Worm (Caenorhabditis elegans) whole organism, dauer: ENCODE results near the gene dph-2.

Experiments used
- unc-62 ChIP-seq: sonication (generic microtip); optimal IDR thresholded peaks from 2 replicates; lab custom pipeline; 2017; ENCODE audit warnings: missing biosample characterization, missing genetic modification reagents, missing genetic modification characterization

Gene dph-2

DNA sequence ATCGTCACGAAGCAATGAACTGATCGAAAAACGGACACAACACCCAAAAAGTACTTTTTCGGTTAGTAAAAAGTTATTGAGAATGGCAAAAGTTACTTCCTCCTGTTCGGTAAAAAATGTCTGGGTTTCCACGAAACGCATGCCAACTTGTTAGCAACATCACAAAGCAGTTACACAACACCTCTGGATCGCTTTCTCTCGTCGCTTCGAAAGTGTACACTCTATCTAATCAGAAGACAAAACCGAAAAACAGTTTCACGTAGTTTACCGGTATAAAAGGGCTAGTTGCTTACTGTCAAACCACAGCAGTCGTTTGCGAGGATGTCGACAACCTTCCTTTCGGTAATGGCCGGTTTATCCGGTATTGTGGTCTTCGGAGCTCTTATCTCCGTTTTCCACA, 7.2 kb downstream of the dph-2 start, which contains the start of gene col-80:
col-80 (plus strand) TSS at position 301 of the 400 bp plus-strand sequence.
- TF ChIP-seq unc-62 (GFP tag; lab: Kevin White, UChicago), result no peak

DNA sequence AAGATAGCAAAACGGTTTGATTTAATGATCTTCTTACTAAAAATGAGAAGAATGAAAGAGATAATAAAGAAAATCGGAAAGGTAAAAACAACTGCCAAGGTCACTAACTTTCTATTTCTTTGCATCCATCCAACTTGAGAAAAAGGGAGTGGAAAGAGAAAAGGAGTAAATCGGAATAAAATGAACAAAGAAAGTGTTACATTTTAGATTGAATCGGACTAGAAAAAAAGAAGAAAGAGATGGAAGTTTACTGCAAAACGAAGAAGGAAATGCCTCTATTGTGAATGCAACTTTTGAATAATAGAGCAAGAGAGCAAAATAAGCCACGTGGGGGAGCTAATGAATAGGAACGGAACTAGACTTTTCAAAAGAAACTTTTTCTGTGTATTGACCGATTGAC, 8.1 kb downstream of the dph-2 start:
- no peak for TF ChIP-seq unc-62 (GFP tag; lab: Kevin White, UChicago)

DNA sequence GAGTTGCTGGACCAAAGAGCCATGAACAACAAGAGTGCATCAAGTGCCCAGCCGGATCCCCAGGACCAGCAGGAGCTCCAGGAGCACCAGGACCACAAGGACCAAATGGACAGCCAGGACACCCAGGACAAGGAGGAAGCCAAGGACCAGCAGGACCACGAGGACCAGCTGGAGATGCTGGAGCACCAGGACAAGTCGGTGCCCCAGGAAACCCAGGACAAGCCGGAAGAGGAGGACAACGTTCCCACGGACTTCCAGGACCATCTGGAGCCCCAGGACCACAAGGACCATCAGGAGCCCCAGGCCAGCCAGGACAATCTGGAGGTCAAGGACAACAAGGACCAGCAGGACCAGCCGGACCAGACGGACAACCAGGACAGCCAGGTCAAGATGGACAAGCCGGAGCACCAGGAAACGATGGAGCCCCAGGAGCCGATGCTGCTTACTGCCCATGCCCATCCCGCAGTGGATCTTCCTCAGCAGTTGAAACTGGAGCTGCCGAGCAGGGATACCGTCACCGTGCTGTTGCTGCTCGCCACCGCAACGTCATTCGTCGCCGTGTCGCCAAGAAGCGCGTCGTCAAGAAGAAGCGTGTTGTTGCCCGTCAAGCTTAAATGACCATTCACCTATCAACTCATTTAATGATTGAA, 8.6 kb downstream of the dph-2 start:
- TF ChIP-seq unc-62 (GFP tag; lab: Kevin White, UChicago), result no peak

DNA sequence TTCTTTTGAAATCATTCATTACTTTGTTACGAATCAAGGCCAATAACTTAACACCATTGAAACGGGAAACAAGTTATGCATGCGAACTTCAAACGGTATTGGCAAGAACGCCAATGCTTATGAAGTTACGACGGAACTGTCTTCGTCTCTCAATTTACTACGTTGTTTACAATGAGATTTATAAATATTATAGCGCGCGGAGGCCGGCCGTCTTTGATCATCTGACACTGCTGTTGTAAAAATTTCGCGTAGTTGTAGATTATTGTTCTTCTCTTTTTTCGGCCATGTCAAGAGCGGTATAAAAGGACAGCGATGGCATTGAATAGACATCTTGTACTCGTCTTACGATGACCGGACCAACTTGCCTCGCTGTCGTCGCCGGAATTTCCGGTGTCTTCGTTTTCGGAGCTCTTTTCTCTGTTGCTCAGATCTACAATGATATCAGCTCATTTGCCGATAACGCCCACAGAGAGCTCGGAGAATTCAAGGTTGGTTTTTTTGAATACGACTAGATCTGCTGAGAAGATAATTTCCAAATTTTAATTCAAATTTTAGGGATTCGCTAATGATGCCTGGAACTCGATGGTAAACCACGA, 9.4 kb downstream of the dph-2 start, which contains the start of gene col-39:
col-39 (plus strand) TSS at position 342 of the 596 bp plus-strand sequence.
- TF ChIP-seq unc-62 (GFP tag; lab: Kevin White, UChicago), result no peak

DNA sequence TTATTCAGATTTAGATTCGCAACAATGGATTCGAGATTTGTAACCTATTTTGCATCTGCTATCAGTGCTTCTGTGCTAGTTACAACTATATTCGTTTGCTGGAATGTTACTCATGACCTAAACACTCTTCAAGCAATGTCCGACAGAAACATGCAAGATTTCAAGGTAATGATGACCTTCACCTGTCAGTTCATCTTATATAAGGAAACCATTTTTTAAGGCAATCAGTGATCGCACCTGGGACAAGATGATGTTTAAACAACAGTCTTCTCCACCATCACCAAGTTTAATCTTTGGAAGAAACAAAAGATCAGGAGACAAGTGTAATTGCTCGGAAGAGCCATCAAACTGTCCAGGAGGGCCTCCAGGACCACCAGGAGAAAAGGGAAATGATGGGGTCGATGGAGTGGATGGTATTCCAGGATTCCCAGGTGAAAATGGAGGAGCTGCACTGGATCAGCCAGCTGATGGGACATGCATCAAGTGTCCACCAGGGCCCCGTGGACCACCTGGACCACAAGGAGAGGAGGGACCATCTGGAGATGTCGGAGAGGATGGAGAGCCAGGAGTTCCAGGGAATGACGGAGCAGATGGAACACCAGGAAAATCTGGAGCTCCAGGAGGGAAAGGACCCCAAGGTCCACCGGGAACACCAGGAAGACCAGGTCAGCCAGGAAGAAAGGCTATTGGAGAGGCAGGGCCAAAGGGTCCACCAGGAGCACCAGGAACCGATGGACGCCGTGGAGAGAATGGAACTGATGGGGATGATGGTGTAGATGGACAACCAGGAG, 10.3 kb downstream of the dph-2 start, which contains the start of gene col-79:
col-79 (plus strand) TSS at position 20 of the 791 bp plus-strand sequence.
- no peak for TF ChIP-seq unc-62 (GFP tag; lab: Kevin White, UChicago)

DNA sequence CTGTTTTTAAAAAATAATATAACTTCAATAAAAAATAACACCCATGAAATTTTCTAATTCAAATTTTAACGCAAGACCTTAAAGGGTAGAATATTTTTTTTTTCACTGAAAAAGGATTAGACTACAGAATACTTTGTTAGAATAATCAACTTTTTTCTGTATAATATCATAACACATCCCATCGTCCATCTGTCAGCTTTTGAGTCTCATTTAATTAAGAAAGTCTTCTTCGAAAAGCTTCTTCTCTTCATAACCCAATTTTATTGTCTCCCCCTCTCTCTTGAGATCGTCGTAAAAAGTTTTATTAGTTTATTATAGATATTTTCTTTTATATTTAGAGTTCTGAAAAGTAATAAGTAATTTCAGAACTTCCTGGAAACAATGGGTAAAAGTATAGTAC, 18.0 kb downstream of the dph-2 start:
- no peak for TF ChIP-seq unc-62 (GFP tag; lab: Kevin White, UChicago)

DNA sequence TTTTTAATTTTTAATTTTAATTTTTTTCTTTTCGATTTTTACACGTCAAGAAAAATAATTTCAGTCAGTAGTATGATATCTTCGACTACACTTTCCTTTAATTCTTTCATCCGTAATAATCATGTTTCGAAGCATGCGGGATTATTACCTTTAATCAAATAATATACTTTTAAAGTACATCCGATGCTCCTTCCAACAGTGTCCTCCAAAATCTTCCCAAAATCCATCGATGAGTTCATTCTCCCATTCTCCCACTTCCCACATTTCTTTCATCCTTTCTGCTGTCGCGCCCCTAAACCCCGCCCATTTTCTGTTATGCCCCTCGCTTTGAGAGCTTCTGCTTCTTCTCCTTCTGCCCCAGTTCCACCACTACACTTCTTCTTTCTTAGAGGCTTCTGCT, 19.4 kb downstream of the dph-2 start, which contains the start of gene lgc-57:
lgc-57 (plus strand) TSS at position 301 of the 400 bp plus-strand sequence.
- no peak for TF ChIP-seq unc-62 (GFP tag; lab: Kevin White, UChicago)

DNA sequence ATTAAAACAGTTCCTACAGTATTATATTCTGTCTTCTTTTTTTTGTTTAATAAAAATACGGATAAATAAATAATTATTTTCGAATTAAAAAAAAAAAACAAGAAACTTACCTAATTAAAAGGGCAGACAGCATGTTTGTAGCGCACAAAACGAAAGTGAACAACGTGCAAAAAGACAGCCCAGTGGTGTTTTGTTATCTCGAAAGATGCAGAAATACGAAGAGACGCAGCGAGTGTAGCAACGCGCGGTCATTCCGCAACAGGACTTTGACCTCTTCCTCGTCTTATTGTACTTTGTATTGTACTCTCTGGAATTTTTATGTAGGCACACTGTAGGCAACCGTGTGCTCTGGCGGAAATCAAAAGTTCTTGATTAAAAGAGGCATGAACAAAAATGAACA, 20.4 kb downstream of the dph-2 start, which contains the start of gene gbh-1:
gbh-1 (minus strand) TSS at position 149 of the 400 bp plus-strand sequence.
- no peak for TF ChIP-seq unc-62 (GFP tag; lab: Kevin White, UChicago)

DNA sequence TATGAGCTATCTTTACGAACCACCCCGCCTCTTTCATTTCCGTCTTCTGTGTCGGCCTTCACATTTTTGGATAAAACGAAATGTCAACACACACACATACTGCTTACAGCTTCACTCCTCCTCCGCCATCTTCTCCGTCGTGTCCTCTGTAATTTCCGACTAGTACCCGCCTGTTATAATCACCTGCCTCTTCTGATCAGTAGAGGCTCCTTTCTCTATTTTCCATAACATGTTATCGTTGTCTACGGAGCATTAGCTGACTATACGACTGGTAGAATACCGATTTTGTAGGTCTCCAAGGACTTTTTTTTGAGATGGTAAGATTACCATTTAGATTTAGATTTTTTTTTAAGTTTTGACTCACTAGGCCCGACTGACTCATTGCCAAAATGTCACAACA, 29.1 kb downstream of the dph-2 start:
- TF ChIP-seq unc-62 (GFP tag; lab: Kevin White, UChicago), result no peak

DNA sequence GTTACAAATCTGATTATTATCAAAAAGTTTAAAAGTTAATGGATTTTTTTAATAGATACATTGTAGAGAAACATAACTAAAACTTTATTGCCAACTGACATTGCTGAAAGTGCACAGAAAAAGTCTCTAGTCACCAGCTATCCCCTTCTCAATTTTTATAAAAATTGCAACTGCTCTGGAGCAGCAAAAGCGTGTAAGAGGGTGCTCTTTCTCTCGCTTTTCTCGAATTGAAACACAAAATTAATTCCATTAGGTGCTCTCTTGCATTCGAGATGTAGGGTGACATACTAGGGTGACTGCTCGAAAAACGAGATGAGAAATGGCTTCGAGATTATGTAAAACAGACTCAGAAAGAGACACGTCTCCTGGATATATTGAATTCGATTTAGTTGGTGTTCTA, 33.5 kb downstream of the dph-2 start:
- no peak for TF ChIP-seq unc-62 (GFP tag; lab: Kevin White, UChicago)

DNA sequence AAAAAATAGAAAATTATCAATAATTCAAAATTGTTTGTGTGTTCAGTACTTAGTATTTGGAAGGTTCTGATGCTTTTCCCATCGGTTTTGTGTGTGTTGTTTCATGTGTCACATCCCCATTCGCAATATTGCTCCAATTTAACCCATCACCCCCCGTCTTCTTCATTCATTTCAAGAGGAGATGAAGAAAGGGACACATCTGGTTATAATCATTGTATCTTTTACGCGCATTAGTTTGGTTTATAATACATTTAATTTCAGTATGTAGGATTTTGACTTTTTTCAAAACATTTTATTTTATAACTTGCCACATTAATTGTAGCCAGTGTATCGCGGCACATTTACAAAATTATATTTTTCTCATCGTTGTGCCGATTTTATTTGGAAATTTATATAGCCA, 34.0 kb downstream of the dph-2 start:
- TF ChIP-seq unc-62 (GFP tag; lab: Kevin White, UChicago), result no peak

DNA sequence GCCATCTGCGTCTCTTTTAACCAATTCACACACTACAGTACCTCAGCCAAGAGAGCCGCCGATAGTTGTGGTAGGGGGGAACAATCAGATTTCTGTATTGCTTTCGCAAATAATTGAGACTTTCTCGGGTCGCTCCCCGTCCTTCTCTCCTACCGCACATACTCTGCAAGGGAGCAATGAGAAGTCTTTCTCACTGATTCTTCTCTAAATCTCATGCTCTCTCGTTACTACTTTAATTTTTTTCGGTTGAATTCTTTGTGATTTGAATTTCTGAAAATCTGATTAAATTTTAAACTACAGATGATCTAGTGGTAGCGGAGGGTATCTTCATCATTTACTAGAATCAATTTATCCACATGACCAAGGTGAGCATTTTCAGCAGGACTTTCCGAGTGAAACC, 38.8 kb downstream of the dph-2 start, which contains the start of gene ptb-1:
ptb-1 (plus strand) TSS at position 301 of the 400 bp plus-strand sequence.
- no peak for TF ChIP-seq unc-62 (GFP tag; lab: Kevin White, UChicago)

DNA sequence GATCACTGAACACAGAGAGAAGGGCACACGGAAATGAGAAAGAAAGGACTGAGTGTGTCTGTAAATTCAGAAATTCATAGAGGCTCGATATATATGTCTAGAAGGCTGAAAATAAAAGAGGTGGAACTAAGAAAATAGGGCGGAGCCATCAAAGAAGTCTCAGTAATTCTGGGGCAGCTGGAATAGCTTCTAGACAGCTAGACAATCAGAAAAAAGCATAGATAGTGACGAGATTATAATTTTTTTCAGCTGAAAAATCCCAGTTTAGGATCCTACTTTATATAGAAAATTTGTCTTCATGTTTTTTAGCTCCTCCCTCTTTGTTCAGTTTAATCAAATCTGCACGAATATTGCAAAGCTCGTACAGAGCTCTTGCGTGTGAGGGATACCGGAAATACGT, 49.1 kb downstream of the dph-2 start, which contains the start of gene D2089.3:
D2089.3 (minus strand) TSS at position 101 of the 400 bp plus-strand sequence.
- TF ChIP-seq unc-62 (GFP tag; lab: Kevin White, UChicago), result no peak

DNA sequence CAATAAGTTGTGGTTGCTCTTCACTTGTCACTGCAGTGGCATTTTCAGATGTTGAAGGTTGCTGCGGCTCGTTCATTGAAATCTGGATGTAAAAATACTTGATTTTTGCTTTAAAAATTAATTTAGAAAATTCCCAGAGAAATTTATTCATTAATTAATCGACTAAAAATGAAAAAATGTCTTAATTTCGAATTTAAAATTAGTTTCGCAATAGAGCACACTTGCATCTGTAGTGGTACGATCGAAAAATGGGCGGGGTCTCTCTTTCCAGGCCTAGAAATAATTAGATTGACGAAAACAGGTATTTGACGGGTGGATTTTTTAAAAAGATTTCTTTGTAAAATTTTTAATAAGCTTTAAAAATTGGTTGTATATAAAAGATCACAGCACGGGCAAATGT, 51.4 kb downstream of the dph-2 start, which contains the start of gene D2089.8:
D2089.8 (minus strand) TSS at position 84 of the 400 bp plus-strand sequence.
- TF ChIP-seq unc-62 (GFP tag; lab: Kevin White, UChicago), result no peak

DNA sequence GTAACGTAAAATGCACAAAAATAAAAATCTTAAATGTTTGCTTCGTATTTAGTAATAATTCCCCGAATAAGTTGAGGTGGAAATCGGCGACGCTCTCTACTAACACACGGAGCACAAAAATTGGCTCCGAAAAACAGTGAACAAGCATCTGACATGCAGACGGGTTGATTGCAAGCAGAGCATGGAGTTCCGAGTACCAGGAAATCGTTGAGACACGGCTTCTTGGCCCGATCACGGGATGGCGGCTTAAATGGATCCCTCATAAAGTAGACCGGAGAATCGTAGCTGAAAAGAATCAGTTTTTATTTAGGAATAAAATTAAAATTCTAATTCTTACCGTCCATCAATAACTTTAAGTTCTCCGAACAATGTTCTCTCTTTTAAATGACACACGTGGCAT, 51.8 kb downstream of the dph-2 start:
- TF ChIP-seq unc-62 (GFP tag; lab: Kevin White, UChicago), result no peak
